Worm (Caenorhabditis elegans) whole organism, mixed stage, embryonic: ENCODE data around the gene irg-1.

Experiments used
- M03D4.4 ChIP-seq: sonication (generic microtip); optimal IDR thresholded peaks from 2 replicates; lab custom pipeline; 2017; ENCODE audit warnings: mild to moderate bottlenecking, missing genetic modification characterization, missing compliant biosample characterization
- bed-3 ChIP-seq: fragments of 200-800 bp; sonication (Bioruptor generic); optimal IDR thresholded peaks from 3 replicates; lab custom pipeline; 2018; ENCODE audit warnings: mild to moderate bottlenecking, missing genetic modification characterization, moderate library complexity, missing compliant biosample characterization
- blmp-1 ChIP-seq: fragments of 150-350 bp; optimal IDR thresholded peaks from 2 replicates; lab custom pipeline; 2014; ENCODE audit warnings: missing biosample characterization, missing genetic modification characterization
- ceh-39 ChIP-seq: fragments of 150-350 bp; optimal IDR thresholded peaks from 2 replicates; lab custom pipeline; 2014; ENCODE audit warnings: missing biosample characterization, missing genetic modification characterization
- ceh-43 ChIP-seq: fragments of 200-800 bp; sonication (Bioruptor generic); optimal IDR thresholded peaks from 2 replicates; lab custom pipeline; 2018; ENCODE audit warnings: mild to moderate bottlenecking, missing genetic modification characterization, moderate library complexity, missing compliant biosample characterization
- ceh-83 ChIP-seq: fragments of 200-800 bp; sonication (Bioruptor generic); optimal IDR thresholded peaks from 2 replicates; lab custom pipeline; 2018; ENCODE audit warnings: mild to moderate bottlenecking, missing genetic modification characterization, missing compliant biosample characterization
- ces-1 ChIP-seq: fragments of 150-350 bp; optimal IDR thresholded peaks from 2 replicates; lab custom pipeline; 2014; ENCODE audit warnings: missing biosample characterization, missing genetic modification reagents, missing genetic modification characterization
- cnd-1 ChIP-seq: fragments of 200-800 bp; sonication (Bioruptor generic); optimal IDR thresholded peaks from 2 replicates; lab custom pipeline; 2018; ENCODE audit warnings: mild to moderate bottlenecking, missing genetic modification characterization, missing compliant biosample characterization
- drap-1 ChIP-seq: fragments of 200-800 bp; sonication (Bioruptor generic); optimal IDR thresholded peaks from 3 replicates; lab custom pipeline; 2018; ENCODE audit warnings: mild to moderate bottlenecking, missing genetic modification characterization, missing compliant biosample characterization
- elt-1 ChIP-seq: sonication (generic microtip); optimal IDR thresholded peaks from 2 replicates; lab custom pipeline; 2017; ENCODE audit warnings: missing genetic modification characterization, mild to moderate bottlenecking, missing compliant biosample characterization, antibody characterized with exemption, moderate library complexity, borderline replicate concordance; ENCODE audit not compliant: insufficient read depth
- elt-3 ChIP-seq: fragments of 150-350 bp; optimal IDR thresholded peaks from 2 replicates; lab custom pipeline; 2014; ENCODE audit warnings: missing biosample characterization, missing genetic modification characterization
- flh-1 ChIP-seq: fragments of 200-800 bp; sonication (Bioruptor generic); optimal IDR thresholded peaks from 2 replicates; lab custom pipeline; 2018; ENCODE audit warnings: mild to moderate bottlenecking, missing genetic modification characterization, moderate library complexity, missing compliant biosample characterization
- hlh-1 ChIP-seq: fragments of 150-350 bp; optimal IDR thresholded peaks from 2 replicates; lab custom pipeline; 2014; ENCODE audit warnings: missing biosample characterization, missing genetic modification reagents, missing genetic modification characterization
- lin-13 ChIP-seq: fragments of 150-350 bp; optimal IDR thresholded peaks from 2 replicates; lab custom pipeline; 2014; ENCODE audit warnings: missing biosample characterization, missing genetic modification characterization
- lin-32 ChIP-seq: fragments of 200-800 bp; sonication (Bioruptor generic); optimal IDR thresholded peaks from 2 replicates; lab custom pipeline; 2018; ENCODE audit warnings: mild to moderate bottlenecking, missing genetic modification characterization, missing compliant biosample characterization
- lsy-2 ChIP-seq: fragments of 150-350 bp; optimal IDR thresholded peaks from 2 replicates; lab custom pipeline; 2014; ENCODE audit warnings: missing biosample characterization, missing genetic modification characterization
- mab-5 ChIP-seq: fragments of 150-350 bp; optimal IDR thresholded peaks from 2 replicates; lab custom pipeline; 2014; ENCODE audit warnings: missing biosample characterization, missing genetic modification characterization
- mep-1 ChIP-seq: fragments of 150-350 bp; optimal IDR thresholded peaks from 2 replicates; lab custom pipeline; 2017; ENCODE audit warnings: missing biosample characterization, missing genetic modification reagents, missing genetic modification characterization, inconsistent platforms
- mls-2 ChIP-seq: sonication (generic microtip); optimal IDR thresholded peaks from 2 replicates; lab custom pipeline; 2016; ENCODE audit warnings: mild to moderate bottlenecking, missing genetic modification characterization, moderate library complexity, missing compliant biosample characterization
- nhr-12 ChIP-seq: fragments of 150-350 bp; optimal IDR thresholded peaks from 2 replicates; lab custom pipeline; 2014; ENCODE audit warnings: missing biosample characterization, missing genetic modification characterization
- nhr-2 ChIP-seq: fragments of 150-350 bp; optimal IDR thresholded peaks from 2 replicates; lab custom pipeline; 2014; ENCODE audit warnings: missing biosample characterization, missing genetic modification characterization
- nhr-28 ChIP-seq: fragments of 150-350 bp; optimal IDR thresholded peaks from 2 replicates; lab custom pipeline; 2014; ENCODE audit warnings: missing biosample characterization, missing genetic modification characterization
- nhr-76 ChIP-seq: sonication (generic microtip); optimal IDR thresholded peaks from 2 replicates; lab custom pipeline; 2017; ENCODE audit warnings: missing biosample characterization, missing genetic modification characterization
- pha-4 ChIP-seq: fragments of 150-350 bp; optimal IDR thresholded peaks from 2 replicates; lab custom pipeline; 2018; ENCODE audit warnings: missing biosample characterization, missing genetic modification reagents, missing genetic modification characterization
- sem-2 ChIP-seq: fragments of 200-800 bp; sonication (Bioruptor generic); optimal IDR thresholded peaks from 2 replicates; lab custom pipeline; 2018; ENCODE audit warnings: mild to moderate bottlenecking, missing genetic modification characterization, missing compliant biosample characterization
- sptf-1 ChIP-seq: sonication (generic microtip); optimal IDR thresholded peaks from 2 replicates; lab custom pipeline; 2017; ENCODE audit warnings: mild to moderate bottlenecking, missing genetic modification characterization, moderate library complexity, missing compliant biosample characterization
- tbx-8 ChIP-seq: fragments of 200-800 bp; sonication (Bioruptor generic); optimal IDR thresholded peaks from 2 replicates; lab custom pipeline; 2018; ENCODE audit warnings: mild to moderate bottlenecking, missing genetic modification characterization, moderate library complexity, missing compliant biosample characterization
- unc-120 ChIP-seq: sonication (generic microtip); optimal IDR thresholded peaks from 2 replicates; lab custom pipeline; 2017; ENCODE audit warnings: missing genetic modification characterization, missing compliant biosample characterization; ENCODE audit not compliant: poor library complexity, severe bottlenecking
- unc-62 ChIP-seq: fragments of 150-350 bp; optimal IDR thresholded peaks from 2 replicates; lab custom pipeline; 2014; ENCODE audit warnings: missing biosample characterization, missing genetic modification reagents, missing genetic modification characterization
- zip-8 ChIP-seq: fragments of 150-350 bp; optimal IDR thresholded peaks from 2 replicates; lab custom pipeline; 2014; ENCODE audit warnings: missing biosample characterization, missing genetic modification characterization
- ztf-11 ChIP-seq: fragments of 150-350 bp; optimal IDR thresholded peaks from 2 replicates; lab custom pipeline; 2014; ENCODE audit warnings: missing biosample characterization, missing genetic modification characterization

The irg-1 gene

ce11 chrV:3484702-3485101, 38.7 kb upstream of the irg-1 start, which contains the start of gene srbc-33:
Gene srbc-33, minus strand, starts transcription at chrV:3484802.
- no peak for TF ChIP-seq ceh-83 (GFP tag; lab: Kevin White, UChicago)

DNA sequence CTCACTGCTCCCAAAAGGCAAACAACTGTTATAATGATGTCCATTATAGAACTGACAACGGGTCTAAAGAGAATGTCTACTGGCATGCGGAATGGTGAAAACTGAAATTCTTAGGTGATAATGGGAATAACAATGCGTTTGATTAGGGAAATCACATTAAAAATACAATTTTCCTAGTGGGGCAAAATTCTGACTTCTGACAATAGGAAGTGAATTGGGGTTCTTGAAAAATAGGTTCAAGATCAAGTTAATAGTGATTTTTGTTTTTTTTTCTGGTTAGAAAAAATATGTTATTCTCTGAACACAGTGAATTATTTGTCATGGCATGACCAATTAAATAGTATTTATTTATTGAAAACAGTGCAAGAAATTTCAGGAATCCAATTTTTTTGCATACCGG, 36.5 kb upstream of the irg-1 start, which contains the start of gene srbc-32:
srbc-32 (minus strand) TSS at position 101 of the 400 bp plus-strand sequence.
- TF ChIP-seq drap-1 (no peak), unc-120 (tag; lab: Kevin White, UChicago) (no peak), elt-1 (no peak), pha-4 (tag; lab: Kevin White, UChicago) (no peak)

DNA sequence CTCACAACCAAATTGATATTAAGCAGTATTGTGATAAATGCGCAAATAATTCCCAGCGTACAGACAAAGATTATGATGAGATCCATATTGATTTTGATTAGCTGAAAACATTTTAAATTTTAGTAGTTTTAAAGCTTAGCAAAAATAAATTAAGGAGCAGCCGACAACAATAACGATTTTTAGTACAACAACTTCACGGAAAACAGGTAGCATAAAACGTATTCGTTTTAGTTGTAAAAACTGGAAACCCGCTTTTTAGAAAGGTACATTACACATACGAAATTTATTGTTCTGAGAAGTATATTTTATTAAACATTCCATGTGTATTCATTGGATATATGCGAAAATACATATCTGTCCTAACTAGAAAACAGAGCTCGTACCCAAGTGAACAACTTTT, 33.0 kb upstream of the irg-1 start, which contains the start of gene srbc-36:
srbc-36 (minus strand) TSS at position 101 of the 400 bp plus-strand sequence.
- TF ChIP-seq nhr-76 (tag; lab: Kevin White, UChicago) = no peak
- TF ChIP-seq ces-1 (GFP tag; lab: Kevin White, UChicago) = no peak
- TF ChIP-seq bed-3 (GFP tag; lab: Kevin White, UChicago) = no peak
- no peak for TF ChIP-seq mab-5 (tag; lab: Kevin White, UChicago)
- TF ChIP-seq pha-4 (tag; lab: Kevin White, UChicago) = no peak
- no peak for TF ChIP-seq drap-1
- no peak for TF ChIP-seq mep-1 (tag; lab: Kevin White, UChicago)
- no peak for TF ChIP-seq unc-62 (GFP tag; lab: Kevin White, UChicago)
- no peak for TF ChIP-seq M03D4.4 (tag; lab: Kevin White, UChicago)
- TF ChIP-seq elt-1 = no peak
- no peak for TF ChIP-seq lin-13 (tag; lab: Kevin White, UChicago)
- no peak for TF ChIP-seq lsy-2 (tag; lab: Kevin White, UChicago)
- TF ChIP-seq blmp-1 (tag; lab: Kevin White, UChicago) = no peak
- no peak for TF ChIP-seq cnd-1 (tag; lab: Kevin White, UChicago)
- TF ChIP-seq unc-120 (tag; lab: Kevin White, UChicago) = no peak
- no peak for TF ChIP-seq flh-1 (GFP tag; lab: Kevin White, UChicago)

ce11 chrV:3496880-3497279, 26.5 kb upstream of the irg-1 start, which contains the start of gene C07G3.15:
Gene C07G3.15, minus strand, starts transcription at chrV:3496980.
- TF ChIP-seq mep-1 (tag; lab: Kevin White, UChicago) = no peak
- TF ChIP-seq tbx-8 (GFP tag; lab: Kevin White, UChicago) = no peak
- TF ChIP-seq drap-1 = no peak
- no peak for TF ChIP-seq blmp-1 (tag; lab: Kevin White, UChicago)
- TF ChIP-seq bed-3 (GFP tag; lab: Kevin White, UChicago) = no peak
- TF ChIP-seq sptf-1 (tag; lab: Kevin White, UChicago) = no peak
- TF ChIP-seq lsy-2 (tag; lab: Kevin White, UChicago) = no peak
- TF ChIP-seq ceh-39 (tag; lab: Kevin White, UChicago) = no peak
- TF ChIP-seq elt-3 (tag; lab: Kevin White, UChicago) = no peak
- no peak for TF ChIP-seq mls-2 (tag; lab: Kevin White, UChicago)
- TF ChIP-seq zip-8 (tag; lab: Kevin White, UChicago) = no peak
- no peak for TF ChIP-seq nhr-28 (tag; lab: Kevin White, UChicago)
- no peak for TF ChIP-seq ceh-43 (GFP tag; lab: Kevin White, UChicago)
- TF ChIP-seq sem-2 = no peak
- no peak for TF ChIP-seq lin-32 (GFP tag; lab: Kevin White, UChicago)
- TF ChIP-seq nhr-12 = no peak
- no peak for TF ChIP-seq ztf-11
- TF ChIP-seq hlh-1 (tag; lab: Kevin White, UChicago) = no peak

- TF ChIP-seq ceh-83 (GFP tag; lab: Kevin White, UChicago) (no peak), hlh-1 (tag; lab: Kevin White, UChicago) (no peak), nhr-2 (tag; lab: Kevin White, UChicago) (no peak), M03D4.4 (tag; lab: Kevin White, UChicago) (no peak)
Observed at ce11 chrV:3502038-3502437, 21.3 kb upstream of the irg-1 start, which contains the start of the genes C07G3.8 and C07G3.10. Gene C07G3.8, minus strand, starts transcription at chrV:3502138. Gene C07G3.10, plus strand, starts transcription at chrV:3502307.
